Fruit fly (Drosophila melanogaster) whole organism, pupa: ENCODE measurements around the gene CG9706.

Experiments
- CG10348 ChIP-seq: fragments of 200-800 bp; sonication (Bioruptor generic); IDR thresholded peaks from 2 replicates; pipeline ENCODE4 v1.3.6; 2022; ENCODE audit warnings: missing biosample characterization, missing genetic modification characterization
- CG12605 ChIP-seq: fragments of 200-800 bp; sonication (Bioruptor generic); IDR thresholded peaks from 2 replicates; pipeline ENCODE4 v1.3.6; 2022; ENCODE audit warnings: missing biosample characterization, missing genetic modification characterization
- CG13204 ChIP-seq: fragments of 200-800 bp; sonication (Bioruptor generic); optimal IDR thresholded peaks from 2 replicates; lab custom pipeline; 2018; ENCODE audit warnings: missing biosample characterization, mild to moderate bottlenecking, missing genetic modification characterization, moderate library complexity
- CG14655 ChIP-seq: fragments of 200-800 bp; sonication (Bioruptor generic); optimal IDR thresholded peaks from 3 replicates; lab custom pipeline; 2017; ENCODE audit warnings: mild to moderate bottlenecking, missing biosample characterization, missing genetic modification reagents, missing genetic modification characterization
- CG15710 ChIP-seq: fragments of 200-800 bp; sonication (Bioruptor generic); optimal IDR thresholded peaks from 2 replicates; lab custom pipeline; 2018; ENCODE audit warnings: missing biosample characterization, mild to moderate bottlenecking, missing genetic modification characterization, moderate library complexity
- CG17806 ChIP-seq: fragments of 200-800 bp; sonication (Bioruptor generic); optimal IDR thresholded peaks from 2 replicates; lab custom pipeline; 2018; ENCODE audit warnings: missing biosample characterization, mild to moderate bottlenecking, missing genetic modification characterization, moderate library complexity
- CG32121 ChIP-seq: fragments of 200-800 bp; sonication (Bioruptor generic); IDR thresholded peaks from 2 replicates; pipeline ENCODE4 v1.3.6; 2022; ENCODE audit warnings: missing biosample characterization, missing genetic modification characterization
- CG34367 ChIP-seq: fragments of 200-800 bp; sonication (Bioruptor generic); optimal IDR thresholded peaks from 2 replicates; lab custom pipeline; 2018; ENCODE audit warnings: missing biosample characterization, mild to moderate bottlenecking, missing genetic modification characterization
- CG4496 ChIP-seq: fragments of 200-800 bp; sonication (Bioruptor generic); IDR thresholded peaks from 3 replicates; pipeline ENCODE4 v1.3.6; 2022; ENCODE audit warnings: missing biosample characterization, missing genetic modification characterization
- CG8159 ChIP-seq: fragments of 200-800 bp; sonication (Bioruptor generic); optimal IDR thresholded peaks from 3 replicates; lab custom pipeline; 2018; ENCODE audit warnings: missing biosample characterization, mild to moderate bottlenecking, missing genetic modification characterization, moderate library complexity
- CG8301 ChIP-seq: fragments of 200-800 bp; sonication (Bioruptor generic); optimal IDR thresholded peaks from 2 replicates; lab custom pipeline; 2018; ENCODE audit warnings: missing biosample characterization, mild to moderate bottlenecking, missing genetic modification characterization
- CG9948 ChIP-seq: fragments of 200-800 bp; sonication (Bioruptor generic); optimal IDR thresholded peaks from 2 replicates; lab custom pipeline; 2018; ENCODE audit warnings: missing biosample characterization, mild to moderate bottlenecking, missing genetic modification characterization, moderate library complexity
- D1 ChIP-seq: fragments of 200-800 bp; sonication (Bioruptor generic); optimal IDR thresholded peaks from 2 replicates; lab custom pipeline; 2018; ENCODE audit warnings: missing biosample characterization, mild to moderate bottlenecking, missing genetic modification characterization, moderate library complexity
- EcR ChIP-seq: fragments of 200-800 bp; sonication (Bioruptor generic); optimal IDR thresholded peaks from 3 replicates; lab custom pipeline; 2019; ENCODE audit warnings: missing biosample characterization, missing genetic modification characterization, mild to moderate bottlenecking, moderate library complexity, missing genetic modification reagents
- Ets98B ChIP-seq: fragments of 200-800 bp; sonication (Bioruptor generic); IDR thresholded peaks from 2 replicates; pipeline ENCODE4 v1.3.6; 2022; ENCODE audit warnings: missing biosample characterization, missing genetic modification characterization
- Pif1A ChIP-seq: fragments of 200-800 bp; sonication (Bioruptor generic); optimal IDR thresholded peaks from 3 replicates; lab custom pipeline; 2016; ENCODE audit warnings: missing biosample characterization, missing genetic modification characterization
- Pif1B ChIP-seq: fragments of 200-800 bp; sonication (Bioruptor generic); optimal IDR thresholded peaks from 3 replicates; lab custom pipeline; 2016; ENCODE audit warnings: missing biosample characterization, missing genetic modification characterization
- Snoo ChIP-seq: fragments of 200-800 bp; sonication (Bioruptor generic); optimal IDR thresholded peaks from 3 replicates; lab custom pipeline; 2017; ENCODE audit warnings: missing biosample characterization, mild to moderate bottlenecking, missing genetic modification characterization, inconsistent platforms
- fd96Ca ChIP-seq: fragments of 200-800 bp; sonication (Bioruptor generic); IDR thresholded peaks from 3 replicates; pipeline ENCODE4 v1.3.6; 2022; ENCODE audit warnings: missing biosample characterization, missing genetic modification characterization
- gl ChIP-seq: fragments of 200-800 bp; sonication (Bioruptor generic); optimal IDR thresholded peaks from 2 replicates; lab custom pipeline; 2018; ENCODE audit warnings: missing biosample characterization, mild to moderate bottlenecking, missing genetic modification characterization
- rn ChIP-seq: fragments of 200-800 bp; sonication (Bioruptor generic); IDR thresholded peaks from 2 replicates; pipeline ENCODE4 v1.3.6; 2022; ENCODE audit warnings: missing biosample characterization, missing genetic modification characterization

The CG9706 gene

dm6 chr3L:16811908-16812307, 29.1 kb downstream of the CG9706 start:
- TF ChIP-seq EcR (GFP tag; lab: Kevin White, UChicago) = peak; percentile 28
- TF ChIP-seq Ets98B (GFP tag; lab: Robert Waterston, UW) = no peak

dm6 chr3L:16813984-16814383, 31.2 kb downstream of the CG9706 start:
- no peak for TF ChIP-seq CG10348 (GFP tag; lab: Robert Waterston, UW)
- no peak for TF ChIP-seq Snoo
- TF ChIP-seq D1 (tag; lab: Kevin White, UChicago) = no peak
- no peak for TF ChIP-seq CG17806
- TF ChIP-seq CG32121 (GFP tag; lab: Robert Waterston, UW) = no peak
- no peak for TF ChIP-seq CG4496
- no peak for TF ChIP-seq CG34367 (tag; lab: Kevin White, UChicago)
- no peak for TF ChIP-seq rn
- TF ChIP-seq CG12605 (GFP tag; lab: Robert Waterston, UW) = no peak
- TF ChIP-seq CG14655 (GFP tag; lab: Kevin White, UChicago) = no peak
- TF ChIP-seq CG9948 = no peak
- no peak for TF ChIP-seq CG13204 (GFP tag; lab: Kevin White, UChicago)
- no peak for TF ChIP-seq CG8159
- TF ChIP-seq CG8301 (tag; lab: Kevin White, UChicago) = no peak
- no peak for TF ChIP-seq fd96Ca (GFP tag; lab: Robert Waterston, UW)
- no peak for TF ChIP-seq CG15710
- no peak for TF ChIP-seq gl (tag; lab: Kevin White, UChicago)
- TF ChIP-seq Pif1B (GFP tag; lab: Kevin White, UChicago) = no peak
- no peak for TF ChIP-seq EcR (GFP tag; lab: Kevin White, UChicago)
- no peak for TF ChIP-seq Ets98B (GFP tag; lab: Robert Waterston, UW)

dm6 chr3L:16818063-16818462, 35.3 kb downstream of the CG9706 start:
- TF ChIP-seq EcR (GFP tag; lab: Kevin White, UChicago) (peak; percentile 97), Pif1A (GFP tag; lab: Kevin White, UChicago) (peak; percentile 92), gl (tag; lab: Kevin White, UChicago) (peak; percentile 95), Snoo (peak; percentile 77), CG9948 (peak; percentile 96), D1 (tag; lab: Kevin White, UChicago) (peak; percentile 88), CG17806 (peak; percentile 98), CG13204 (GFP tag; lab: Kevin White, UChicago) (peak; percentile 94), CG4496 (peak; percentile 81), CG15710 (peak; percentile 98), fd96Ca (GFP tag; lab: Robert Waterston, UW) (peak; percentile 56; the same call in 2 of the 3 replicates), rn (no peak), CG12605 (GFP tag; lab: Robert Waterston, UW) (peak; percentile 74), CG34367 (tag; lab: Kevin White, UChicago) (peak; percentile 96), Ets98B (GFP tag; lab: Robert Waterston, UW) (peak; percentile 43), CG8301 (tag; lab: Kevin White, UChicago) (peak; percentile 89), CG14655 (GFP tag; lab: Kevin White, UChicago) (peak; percentile 90), CG10348 (GFP tag; lab: Robert Waterston, UW) (no peak), Pif1B (GFP tag; lab: Kevin White, UChicago) (peak; percentile 88), CG32121 (GFP tag; lab: Robert Waterston, UW) (0 out of 2 replicates have a peak, but pooled peaks have one; percentile 24), CG8159 (peak; percentile 96)

dm6 chr3L:16824725-16825124, 41.9 kb downstream of the CG9706 start:
- no peak for TF ChIP-seq rn
- TF ChIP-seq CG4496 = 0 out of 3 replicates have a peak, but pooled peaks have one; percentile 14

- TF ChIP-seq CG4496 = no peak
- no peak for TF ChIP-seq Pif1A (GFP tag; lab: Kevin White, UChicago)
- TF ChIP-seq EcR (GFP tag; lab: Kevin White, UChicago) = no peak
- TF ChIP-seq Pif1B (GFP tag; lab: Kevin White, UChicago) = no peak
- TF ChIP-seq rn = no peak
- no peak for TF ChIP-seq CG13204 (GFP tag; lab: Kevin White, UChicago)
- no peak for TF ChIP-seq CG12605 (GFP tag; lab: Robert Waterston, UW)
- no peak for TF ChIP-seq CG9948
- TF ChIP-seq CG8159 = peak; percentile 18
- no peak for TF ChIP-seq CG10348 (GFP tag; lab: Robert Waterston, UW)
- no peak for TF ChIP-seq CG32121 (GFP tag; lab: Robert Waterston, UW)
- no peak for TF ChIP-seq gl (tag; lab: Kevin White, UChicago)
- peak; percentile 21 for TF ChIP-seq CG14655 (GFP tag; lab: Kevin White, UChicago)
- no peak for TF ChIP-seq CG8301 (tag; lab: Kevin White, UChicago)
- no peak for TF ChIP-seq Snoo
- no peak for TF ChIP-seq D1 (tag; lab: Kevin White, UChicago)
- TF ChIP-seq CG15710 = peak; percentile 30
- no peak for TF ChIP-seq CG34367 (tag; lab: Kevin White, UChicago)
- no peak for TF ChIP-seq Ets98B (GFP tag; lab: Robert Waterston, UW)
- TF ChIP-seq CG17806 = no peak
- no peak for TF ChIP-seq fd96Ca (GFP tag; lab: Robert Waterston, UW)
Measured at dm6 chr3L:16825195-16825594, 42.4 kb downstream of the CG9706 start.

dm6 chr3L:16828967-16829366, 46.2 kb downstream of the CG9706 start, which contains the start of gene CG13024:
Gene CG13024, minus strand, starts transcription at chr3L:16829074.
- TF ChIP-seq CG13204 (GFP tag; lab: Kevin White, UChicago) (no peak), EcR (GFP tag; lab: Kevin White, UChicago) (no peak), rn (no peak), gl (tag; lab: Kevin White, UChicago) (no peak), CG15710 (no peak), CG9948 (no peak), Pif1B (GFP tag; lab: Kevin White, UChicago) (no peak), Snoo (no peak), D1 (tag; lab: Kevin White, UChicago) (no peak), CG17806 (no peak), CG12605 (GFP tag; lab: Robert Waterston, UW) (no peak), fd96Ca (GFP tag; lab: Robert Waterston, UW) (no peak), CG32121 (GFP tag; lab: Robert Waterston, UW) (no peak), CG14655 (GFP tag; lab: Kevin White, UChicago) (no peak), CG10348 (GFP tag; lab: Robert Waterston, UW) (no peak), CG8301 (tag; lab: Kevin White, UChicago) (no peak), CG4496 (no peak), Pif1A (GFP tag; lab: Kevin White, UChicago) (no peak), CG34367 (tag; lab: Kevin White, UChicago) (no peak)
